Fruit fly (Drosophila melanogaster): Measurements from ENCODE around the gene stx.

The stx gene

dm6 chrX:10744773-10745589 is at the start of gene stx (continued):
- TF ChIP-seq hbn (GFP tag; IDR thresholded peaks at IDR 0.05; ENCODE audit: partially characterized antibody) = peak; percentile 92
- TF ChIP-seq CG10431 (GFP tag; optimal IDR thresholded peaks at IDR 0.05) = peak; percentile 28
- TF ChIP-seq CG7786 (GFP tag; optimal IDR thresholded peaks at IDR 0.05) = no peak
- peak; percentile 27; the same call in 1 of the 2 replicates for TF ChIP-seq CG11085 (GFP tag; IDR thresholded peaks at IDR 0.05)
- no peak for TF ChIP-seq vfl (GFP tag; optimal IDR thresholded peaks at IDR 0.05)
- TF ChIP-seq lab (GFP tag; optimal IDR thresholded peaks at IDR 0.05) = peak; percentile 65
- no peak for TF ChIP-seq jing (GFP tag; optimal IDR thresholded peaks at IDR 0.05)
- no peak for TF ChIP-seq gt (GFP tag; IDR thresholded peaks at IDR 0.05)
- peak; percentile 9 for TF ChIP-seq CG18599 (GFP tag; optimal IDR thresholded peaks at IDR 0.05)
- peak; percentile 8; the same call in 1 of the 2 replicates for TF ChIP-seq Taf1 (GFP tag; IDR thresholded peaks at IDR 0.05)
- TF ChIP-seq ap (GFP tag; IDR thresholded peaks at IDR 0.05) = no peak
- no peak for TF ChIP-seq kay (GFP tag; optimal IDR thresholded peaks at IDR 0.05)
- peak; percentile 29 for TF ChIP-seq CG10147 (GFP tag; optimal IDR thresholded peaks at IDR 0.05)
- no peak for TF ChIP-seq mam (GFP tag; optimal IDR thresholded peaks at IDR 0.05)
- peak; percentile 5 for TF ChIP-seq Nf-YB (GFP tag; optimal IDR thresholded peaks at IDR 0.05)
- TF ChIP-seq Pdp1 (GFP tag; optimal IDR thresholded peaks at IDR 0.05) = no peak
- peak; percentile 35 for TF ChIP-seq Dek (tag; optimal IDR thresholded peaks at IDR 0.05)
- TF ChIP-seq Rx (GFP tag; IDR thresholded peaks at IDR 0.05) = peak; percentile 17; the same call in 1 of the 2 replicates
- peak in 1 of 3 experiments; percentile 18 for TF ChIP-seq lola (GFP tag; optimal IDR thresholded peaks at IDR 0.05)
- TF ChIP-seq shn (GFP tag; optimal IDR thresholded peaks at IDR 0.05) = peak; percentile 28
- no peak for TF ChIP-seq luna (GFP tag; optimal IDR thresholded peaks at IDR 0.05)
- TF ChIP-seq zen (tag; optimal IDR thresholded peaks at IDR 0.05) = no peak
- no peak for TF ChIP-seq tll (GFP tag; optimal IDR thresholded peaks at IDR 0.05)
- TF ChIP-seq hth (optimal IDR thresholded peaks at IDR 0.05) = no peak
- TF ChIP-seq CG11398 (GFP tag; optimal IDR thresholded peaks at IDR 0.05) = peak; percentile 11
- TF ChIP-seq CG4282 (GFP tag; optimal IDR thresholded peaks at IDR 0.05) = no peak
- no peak for TF ChIP-seq CG4617 (GFP tag; optimal IDR thresholded peaks at IDR 0.05; ENCODE audit: borderline replicate concordance)
- peak; percentile 51; the same call in 1 of the 2 replicates for TF ChIP-seq CG9932 (GFP tag; IDR thresholded peaks at IDR 0.05)
- no peak for TF ChIP-seq bcd (GFP tag; optimal IDR thresholded peaks at IDR 0.05)
- peak; percentile 56; the same call in 3 of the 4 replicates for TF ChIP-seq chinmo (GFP tag; IDR thresholded peaks at IDR 0.05; ENCODE audit: partially characterized antibody)
- no peak for TF ChIP-seq CkIIα-i1 (GFP tag; IDR thresholded peaks at IDR 0.05)
- TF ChIP-seq seq (GFP tag; IDR thresholded peaks at IDR 0.05) = no peak
- no peak for TF ChIP-seq wor (GFP tag; IDR thresholded peaks at IDR 0.05)
- TF ChIP-seq Camta (GFP tag; optimal IDR thresholded peaks at IDR 0.05) = no peak
- TF ChIP-seq CG15011 (GFP tag; optimal IDR thresholded peaks at IDR 0.05) = no peak
- TF ChIP-seq Aef1 (GFP tag; IDR thresholded peaks at IDR 0.05) = no peak
- peak; percentile 45 for TF ChIP-seq HHEX (GFP tag; optimal IDR thresholded peaks at IDR 0.05)
- no peak for TF ChIP-seq CG13123 (GFP tag; optimal IDR thresholded peaks at IDR 0.05)
- TF ChIP-seq bsh (GFP tag; optimal IDR thresholded peaks at IDR 0.05) = peak in 1 of 2 experiments; percentile 15
- TF ChIP-seq bigmax (GFP tag; optimal IDR thresholded peaks at IDR 0.05) = peak; percentile 34
- TF ChIP-seq CG1602 (GFP tag; optimal IDR thresholded peaks at IDR 0.05) = no peak
- peak; percentile 86 for TF ChIP-seq Med (GFP tag)
- peak; percentile 54 for TF ChIP-seq kni (GFP tag; optimal IDR thresholded peaks at IDR 0.05)
- no peak for TF ChIP-seq dati (GFP tag; IDR thresholded peaks at IDR 0.05)
- no peak for TF ChIP-seq danr (GFP tag; IDR thresholded peaks at IDR 0.05)
- no peak; the same call in 2 of the 3 replicates for TF ChIP-seq B-H1 (GFP tag; IDR thresholded peaks at IDR 0.05)
- peak in 1 of 2 experiments; percentile 0 for TF ChIP-seq Hr51 (GFP tag; optimal IDR thresholded peaks at IDR 0.05)
- peak; percentile 42; the same call in 3 of the 4 replicates for TF ChIP-seq Gug (GFP tag; IDR thresholded peaks at IDR 0.05)

Data from whole organism, embryonic.